Fruit fly (Drosophila melanogaster): ENCODE results near the gene CG32266.

The CG32266 gene

DNA sequence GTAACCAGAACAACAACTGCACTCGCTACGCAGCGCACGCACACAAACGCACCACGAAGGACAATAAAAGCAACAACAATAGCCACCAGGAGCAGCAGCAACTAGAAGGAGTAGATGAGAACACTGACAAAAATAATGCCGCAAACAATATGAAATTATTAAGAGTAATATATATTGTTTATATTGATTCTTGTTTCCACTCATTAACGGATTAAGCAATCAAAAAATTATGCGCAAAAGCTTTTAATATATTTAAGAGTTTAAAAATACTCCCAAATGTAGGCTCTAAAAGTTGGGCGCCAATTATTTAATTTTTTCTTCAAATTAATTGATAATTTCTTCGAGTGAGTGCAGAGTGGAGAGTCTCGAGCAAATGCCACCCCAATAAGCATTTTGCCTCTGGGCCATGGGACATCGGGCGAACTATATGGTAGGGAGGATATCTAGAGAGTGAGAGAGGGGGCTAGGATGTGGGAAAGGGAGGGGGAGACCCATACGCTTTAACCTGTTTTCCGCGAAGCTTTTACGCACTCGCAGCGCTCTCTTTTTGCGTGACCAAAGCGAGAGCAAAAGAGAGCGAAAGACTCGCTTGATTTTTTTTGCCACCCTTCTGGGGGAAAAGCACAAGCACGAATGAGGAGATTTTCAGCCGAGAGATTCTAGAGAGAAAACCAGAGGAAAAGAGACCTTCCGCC is 34.3 kb downstream of the CG32266 start, which contains the start of gene Rdh (continued):
- peak; percentile 9 for TF ChIP-seq CG5245 (GFP tag; optimal IDR thresholded peaks at IDR 0.05)
- peak; percentile 59 for TF ChIP-seq onecut (GFP tag; IDR thresholded peaks at IDR 0.05)
- no peak for TF ChIP-seq CG6791 (GFP tag; IDR thresholded peaks at IDR 0.05; ENCODE audit: partially characterized antibody)
- no peak for TF ChIP-seq Hmx (GFP tag; optimal IDR thresholded peaks at IDR 0.05)
- TF ChIP-seq phol (tag; optimal IDR thresholded peaks at IDR 0.05), result peak; percentile 81
- peak; percentile 64 for TF ChIP-seq salm (tag; optimal IDR thresholded peaks at IDR 0.05)
- TF ChIP-seq CG7745 (tag; optimal IDR thresholded peaks at IDR 0.05), result no peak
- TF ChIP-seq Usf (GFP tag; optimal IDR thresholded peaks at IDR 0.05), result peak; percentile 27
- TF ChIP-seq B-H2 (GFP tag; optimal IDR thresholded peaks at IDR 0.05), result peak; percentile 81
- no peak for TF ChIP-seq Adf1 (GFP tag; IDR thresholded peaks at IDR 0.05)
- TF ChIP-seq dmrt11E (tag; optimal IDR thresholded peaks at IDR 0.05), result peak; percentile 71
- TF ChIP-seq CG10565 (GFP tag; optimal IDR thresholded peaks at IDR 0.05), result no peak
- peak; percentile 80 for TF ChIP-seq CG10267 (tag; optimal IDR thresholded peaks at IDR 0.05)
- TF ChIP-seq CG12299 (tag; optimal IDR thresholded peaks at IDR 0.05), result peak; percentile 75
- TF ChIP-seq CG10462 (GFP tag; optimal IDR thresholded peaks at IDR 0.05), result peak; percentile 24
- peak; percentile 67 for TF ChIP-seq CG11723 (GFP tag; optimal IDR thresholded peaks at IDR 0.05)
- peak; percentile 73 for TF ChIP-seq fd96Cb (tag; optimal IDR thresholded peaks at IDR 0.05)
- peak; percentile 69 for TF ChIP-seq fd3F (GFP tag; optimal IDR thresholded peaks at IDR 0.05)
- peak in 1 of 2 experiments; percentile 70 for TF ChIP-seq Eip74EF (GFP tag; optimal IDR thresholded peaks at IDR 0.05)
- peak; percentile 63 for TF ChIP-seq lmd (GFP tag; IDR thresholded peaks at IDR 0.05)
- TF ChIP-seq CG6272 (GFP tag; IDR thresholded peaks at IDR 0.05), result no peak
- no peak for TF ChIP-seq Elba2 (GFP tag; optimal IDR thresholded peaks at IDR 0.05)
- TF ChIP-seq zfh1 (GFP tag; IDR thresholded peaks at IDR 0.05), result no peak
- no peak for TF ChIP-seq CG14965 (GFP tag; optimal IDR thresholded peaks at IDR 0.05; ENCODE audit: borderline replicate concordance)
- TF ChIP-seq shn (GFP tag; optimal IDR thresholded peaks at IDR 0.05), result no peak
- TF ChIP-seq ttk (GFP tag; IDR thresholded peaks at IDR 0.05), result 0 out of 2 replicates have a peak, but pooled peaks have one; percentile 6
- peak; percentile 41 for TF ChIP-seq CG8281 (tag; optimal IDR thresholded peaks at IDR 0.05)
- peak; percentile 74 to 89 for TF ChIP-seq Trl (optimal IDR thresholded peaks at IDR 0.05)
- no peak for TF ChIP-seq Trl (GFP tag; optimal IDR thresholded peaks at IDR 0.05)
- TF ChIP-seq usp (GFP tag; optimal IDR thresholded peaks at IDR 0.05), result no peak
- TF ChIP-seq slbo (GFP tag; IDR thresholded peaks at IDR 0.05), result peak; percentile 71
- peak; percentile 84 for TF ChIP-seq dmrt99B (tag; optimal IDR thresholded peaks at IDR 0.05)
- TF ChIP-seq Hr78 (GFP tag; optimal IDR thresholded peaks at IDR 0.05), result no peak
- peak; percentile 76 for TF ChIP-seq org-1 (GFP tag; optimal IDR thresholded peaks at IDR 0.05)
- peak in 1 of 2 experiments; percentile 20 for TF ChIP-seq crp (GFP tag; optimal IDR thresholded peaks at IDR 0.05)
- peak; percentile 85 for TF ChIP-seq CG10979 (tag; optimal IDR thresholded peaks at IDR 0.05)
- TF ChIP-seq tio (GFP tag; optimal IDR thresholded peaks at IDR 0.05), result peak; percentile 70
- TF ChIP-seq Dfd (GFP tag; optimal IDR thresholded peaks at IDR 0.05), result no peak
- TF ChIP-seq Doc3 (GFP tag; IDR thresholded peaks at IDR 0.05; ENCODE audit: partially characterized antibody), result peak; percentile 45; the same call in 1 of the 3 replicates
- TF ChIP-seq kay (GFP tag; optimal IDR thresholded peaks at IDR 0.05), result peak; percentile 64
- TF ChIP-seq twi (tag; optimal IDR thresholded peaks at IDR 0.05), result peak; percentile 51
- TF ChIP-seq cato (GFP tag; optimal IDR thresholded peaks at IDR 0.05; ENCODE audit: borderline replicate concordance), result peak; percentile 33
- no peak for TF ChIP-seq Scr (GFP tag; IDR thresholded peaks at IDR 0.05; ENCODE audit: partially characterized antibody)
- TF ChIP-seq CG4730 (GFP tag; IDR thresholded peaks at IDR 0.05), result peak; percentile 50; the same call in 1 of the 2 replicates
- TF ChIP-seq Abd-B (GFP tag; optimal IDR thresholded peaks at IDR 0.05), result peak; percentile 60
- TF ChIP-seq bsh (GFP tag; optimal IDR thresholded peaks at IDR 0.05), result peak in 1 of 2 experiments; percentile 78
- peak; percentile 56 for TF ChIP-seq stc (GFP tag; IDR thresholded peaks at IDR 0.05)
- TF ChIP-seq schlank (tag; optimal IDR thresholded peaks at IDR 0.05), result peak; percentile 51

Measured in whole organism, embryonic.